Worm (Caenorhabditis elegans): ENCODE data around the gene ZK1320.11.
A peak's percentile ranks its signal among the peaks of the same experiment; 100 is the strongest.

Gene ZK1320.11

ce11 chrII:9667382-9667781, at the start of gene ZK1320.11:
TSS of gene ZK1320.11 (plus strand) at chrII:9667624.
- TF ChIP-seq hlh-8 (tag; optimal IDR thresholded peaks at IDR 0.05) (peak; percentile 43), ceh-22 (tag; optimal IDR thresholded peaks at IDR 0.05) (no peak), hlh-30 (tag; optimal IDR thresholded peaks at IDR 0.05; ENCODE audit: insufficient read depth) (no peak), rnt-1 (tag; optimal IDR thresholded peaks at IDR 0.05) (no peak)

- TF ChIP-seq fax-1 (tag; optimal IDR thresholded peaks at IDR 0.05) (no peak), unc-55 (GFP tag; optimal IDR thresholded peaks at IDR 0.05) (no peak), ref-2 (tag; optimal IDR thresholded peaks at IDR 0.05) (no peak), elt-2 (tag; optimal IDR thresholded peaks at IDR 0.05) (no peak), hlh-30 (tag; optimal IDR thresholded peaks at IDR 0.05; ENCODE audit: insufficient read depth) (no peak), npax-4 (tag; optimal IDR thresholded peaks at IDR 0.05) (no peak), pha-2 (tag; optimal IDR thresholded peaks at IDR 0.05) (no peak), Y22D7AL.16 (tag; optimal IDR thresholded peaks at IDR 0.05) (no peak), K09A11.1 (tag; optimal IDR thresholded peaks at IDR 0.05; ENCODE audit: insufficient read depth) (no peak)
Measured at ce11 chrII:9617902-9618245, 49.5 kb upstream of the ZK1320.11 start.

- no peak for TF ChIP-seq tbx-7 (tag; optimal IDR thresholded peaks at IDR 0.05)
- no peak for TF ChIP-seq F13H6.1 (tag; optimal IDR thresholded peaks at IDR 0.05)
- TF ChIP-seq Y22D7AL.16 (tag; optimal IDR thresholded peaks at IDR 0.05), result no peak
- no peak for TF ChIP-seq nfya-1 (tag; optimal IDR thresholded peaks at IDR 0.05)
- no peak for TF ChIP-seq nhr-232 (tag; optimal IDR thresholded peaks at IDR 0.05)
- no peak for TF ChIP-seq ceh-6 (GFP tag; optimal IDR thresholded peaks at IDR 0.05)
- TF ChIP-seq ama-1 (optimal IDR thresholded peaks at IDR 0.05), result no peak
- no peak for TF ChIP-seq pat-9 (tag; optimal IDR thresholded peaks at IDR 0.05)
- TF ChIP-seq hlh-8 (tag; optimal IDR thresholded peaks at IDR 0.05), result no peak
- TF ChIP-seq unc-42 (tag; optimal IDR thresholded peaks at IDR 0.05), result no peak
- no peak for TF ChIP-seq sdc-2 (tag; optimal IDR thresholded peaks at IDR 0.05)
- no peak for TF ChIP-seq ceh-2 (tag; optimal IDR thresholded peaks at IDR 0.05)
- no peak for TF ChIP-seq fax-1 (tag; optimal IDR thresholded peaks at IDR 0.05)
- TF ChIP-seq dve-1 (tag; optimal IDR thresholded peaks at IDR 0.05), result no peak
- TF ChIP-seq sox-2 (GFP tag; IDR thresholded peaks at IDR 0.05), result no peak
- TF ChIP-seq che-1 (tag; optimal IDR thresholded peaks at IDR 0.05), result no peak
Measured at ce11 chrII:9618759-9619158, 48.7 kb upstream of the ZK1320.11 start.

- TF ChIP-seq fkh-6 (tag; optimal IDR thresholded peaks at IDR 0.05) (no peak), madf-2 (tag; optimal IDR thresholded peaks at IDR 0.05) (peak; percentile 33), T23F11.4 (GFP tag; optimal IDR thresholded peaks at IDR 0.05) (no peak), elt-4 (tag; optimal IDR thresholded peaks at IDR 0.05) (no peak), ceh-30 (tag; optimal IDR thresholded peaks at IDR 0.05) (no peak), eyg-1 (tag; optimal IDR thresholded peaks at IDR 0.05) (no peak), hlh-30 (tag; optimal IDR thresholded peaks at IDR 0.05; ENCODE audit: insufficient read depth) (no peak), ceh-18 (tag; optimal IDR thresholded peaks at IDR 0.05) (peak; percentile 63), ceh-19 (GFP tag; optimal IDR thresholded peaks at IDR 0.05) (no peak), unc-42 (tag; optimal IDR thresholded peaks at IDR 0.05) (no peak), ceh-45 (GFP tag; IDR thresholded peaks at IDR 0.05) (no peak), sox-2 (GFP tag; IDR thresholded peaks at IDR 0.05) (no peak), nhr-232 (tag; optimal IDR thresholded peaks at IDR 0.05) (no peak), unc-55 (GFP tag; optimal IDR thresholded peaks at IDR 0.05) (peak; percentile 82), ama-1 (optimal IDR thresholded peaks at IDR 0.05) (no peak), hlh-13 (GFP tag; optimal IDR thresholded peaks at IDR 0.05) (no peak), ttx-3 (tag; optimal IDR thresholded peaks at IDR 0.05) (no peak), pax-1 (tag; optimal IDR thresholded peaks at IDR 0.05) (no peak), rnt-1 (tag; optimal IDR thresholded peaks at IDR 0.05) (peak; percentile 20), odd-2 (tag; optimal IDR thresholded peaks at IDR 0.05) (no peak), tbx-2 (tag; optimal IDR thresholded peaks at IDR 0.05) (peak; percentile 29), hlh-15 (tag; optimal IDR thresholded peaks at IDR 0.05) (no peak), mec-3 (tag; optimal IDR thresholded peaks at IDR 0.05; ENCODE audit: borderline replicate concordance) (no peak), nfya-1 (tag; optimal IDR thresholded peaks at IDR 0.05) (peak; percentile 36), ceh-31 (tag; optimal IDR thresholded peaks at IDR 0.05) (no peak), lim-6 (tag; optimal IDR thresholded peaks at IDR 0.05) (no peak), elt-2 (tag; optimal IDR thresholded peaks at IDR 0.05) (peak; percentile 55), ceh-34 (tag; optimal IDR thresholded peaks at IDR 0.05) (peak; percentile 89), pha-2 (tag; optimal IDR thresholded peaks at IDR 0.05) (no peak), ceh-24 (tag; optimal IDR thresholded peaks at IDR 0.05) (no peak), zip-5 (tag; optimal IDR thresholded peaks at IDR 0.05) (no peak)
Measured at ce11 chrII:9619402-9619862, 48.0 kb upstream of the ZK1320.11 start.
